Fruit fly (Drosophila melanogaster): Measurements from ENCODE around the gene CG17896.

Gene CG17896

dm6 chrX:493445-494190 is at the start of gene CG17896:
Gene CG17896 (minus strand): TSS chrX:493495.
- TF ChIP-seq Myc (optimal IDR thresholded peaks at IDR 0.05) (no peak), brk (GFP tag; optimal IDR thresholded peaks at IDR 0.05) (no peak), h (GFP tag; optimal IDR thresholded peaks at IDR 0.05) (peak; percentile 99), Hr78 (GFP tag; optimal IDR thresholded peaks at IDR 0.05) (no peak), Hnf4 (GFP tag; optimal IDR thresholded peaks at IDR 0.05) (peak; percentile 97), Sp1 (GFP tag; optimal IDR thresholded peaks at IDR 0.05) (peak; percentile 95), pan (optimal IDR thresholded peaks at IDR 0.05) (no peak), HLH106 (tag; optimal IDR thresholded peaks at IDR 0.05) (peak; percentile 96), foxo (GFP tag; optimal IDR thresholded peaks at IDR 0.05) (peak; percentile 95 to 99), dl (GFP tag; optimal IDR thresholded peaks at IDR 0.05; ENCODE audit: insufficient read depth in 1 of 2, partially characterized antibody in 2 of 2) (no peak), Vsx2 (GFP tag; optimal IDR thresholded peaks at IDR 0.05; ENCODE audit: partially characterized antibody) (no peak), GATAd (GFP tag; optimal IDR thresholded peaks at IDR 0.05) (no peak), ey (GFP tag; optimal IDR thresholded peaks at IDR 0.05) (peak; percentile 99), Rel (GFP tag; optimal IDR thresholded peaks at IDR 0.05) (peak; percentile 86), Rel (tag; optimal IDR thresholded peaks at IDR 0.05) (peak; percentile 61), CG32264 (GFP tag; optimal IDR thresholded peaks at IDR 0.05) (peak; percentile 96), Abd-B (GFP tag; optimal IDR thresholded peaks at IDR 0.05) (no peak), Jra (GFP tag; optimal IDR thresholded peaks at IDR 0.05) (peak; percentile 83), sv (GFP tag; optimal IDR thresholded peaks at IDR 0.05) (peak; percentile 94), fru (GFP tag; optimal IDR thresholded peaks at IDR 0.05) (peak; percentile 98), Hr83 (GFP tag; optimal IDR thresholded peaks at IDR 0.05; ENCODE audit: poor library complexity, severe bottlenecking) (peak; percentile 61), rgr (GFP tag; optimal IDR thresholded peaks at IDR 0.05) (peak; percentile 98), jim (GFP tag; optimal IDR thresholded peaks at IDR 0.05) (no peak), dsf (GFP tag; optimal IDR thresholded peaks at IDR 0.05; ENCODE audit: borderline replicate concordance) (no peak), OdsH (GFP tag; optimal IDR thresholded peaks at IDR 0.05) (peak; percentile 98), Dfd (GFP tag; optimal IDR thresholded peaks at IDR 0.05) (no peak), lola (GFP tag; optimal IDR thresholded peaks at IDR 0.05) (no peak), CrebA (GFP tag; optimal IDR thresholded peaks at IDR 0.05; ENCODE audit: borderline replicate concordance) (no peak), tai (GFP tag; optimal IDR thresholded peaks at IDR 0.05) (no peak), N (GFP tag; optimal IDR thresholded peaks at IDR 0.05) (peak; percentile 10), sage (GFP tag; optimal IDR thresholded peaks at IDR 0.05) (no peak), woc (GFP tag; optimal IDR thresholded peaks at IDR 0.05) (peak; percentile 99), usp (GFP tag; optimal IDR thresholded peaks at IDR 0.05) (no peak), dmrt93B (GFP tag; optimal IDR thresholded peaks at IDR 0.05) (peak; percentile 95), CG9705 (GFP tag; optimal IDR thresholded peaks at IDR 0.05) (peak; percentile 67), br (GFP tag; optimal IDR thresholded peaks at IDR 0.05) (peak; percentile 98), psq (GFP tag; optimal IDR thresholded peaks at IDR 0.05) (peak; percentile 95), Dif (GFP tag; optimal IDR thresholded peaks at IDR 0.05; ENCODE audit: partially characterized antibody) (no peak), Mio (GFP tag; optimal IDR thresholded peaks at IDR 0.05) (peak; percentile 84)

- TF ChIP-seq Vsx2 (GFP tag; optimal IDR thresholded peaks at IDR 0.05; ENCODE audit: partially characterized antibody) (no peak), lola (GFP tag; optimal IDR thresholded peaks at IDR 0.05) (no peak), Dif (GFP tag; optimal IDR thresholded peaks at IDR 0.05; ENCODE audit: partially characterized antibody) (no peak), h (GFP tag; optimal IDR thresholded peaks at IDR 0.05) (no peak), dsf (GFP tag; optimal IDR thresholded peaks at IDR 0.05; ENCODE audit: borderline replicate concordance) (no peak), N (GFP tag; optimal IDR thresholded peaks at IDR 0.05) (no peak), dl (GFP tag; optimal IDR thresholded peaks at IDR 0.05; ENCODE audit: insufficient read depth in 1 of 2, partially characterized antibody in 2 of 2) (no peak), tai (GFP tag; optimal IDR thresholded peaks at IDR 0.05) (no peak), ey (GFP tag; optimal IDR thresholded peaks at IDR 0.05) (no peak), GATAd (GFP tag; optimal IDR thresholded peaks at IDR 0.05) (no peak), Hr83 (GFP tag; optimal IDR thresholded peaks at IDR 0.05; ENCODE audit: poor library complexity, severe bottlenecking) (no peak), HLH106 (tag; optimal IDR thresholded peaks at IDR 0.05) (no peak), Myc (optimal IDR thresholded peaks at IDR 0.05) (no peak), pan (optimal IDR thresholded peaks at IDR 0.05) (no peak), Sp1 (GFP tag; optimal IDR thresholded peaks at IDR 0.05) (no peak), OdsH (GFP tag; optimal IDR thresholded peaks at IDR 0.05) (no peak), Mio (GFP tag; optimal IDR thresholded peaks at IDR 0.05) (no peak)
Measured at dm6 chrX:542069-542468, 48.8 kb upstream of the CG17896 start.

All from whole organism, wandering third instar larva.